Worm (Caenorhabditis elegans) whole organism, mixed stage, embryonic: Measurements from ENCODE around the gene tre-4.
A peak's percentile ranks its signal among the peaks of the same experiment; 100 is the strongest.
"Not testable (repeated sequence)": the region's sequence is repeated elsewhere in the genome, so short reads cannot be mapped to it uniquely, and the experiment has no call there.

Source experiments
- blmp-1 ChIP-seq: fragments of 150-350 bp; optimal IDR thresholded peaks from 2 replicates; lab custom pipeline; 2014; ENCODE audit warnings: missing biosample characterization, missing genetic modification characterization
- ces-1 ChIP-seq: fragments of 150-350 bp; optimal IDR thresholded peaks from 2 replicates; lab custom pipeline; 2014; ENCODE audit warnings: missing biosample characterization, missing genetic modification reagents, missing genetic modification characterization
- mep-1 ChIP-seq: fragments of 150-350 bp; optimal IDR thresholded peaks from 2 replicates; lab custom pipeline; 2017; ENCODE audit warnings: missing biosample characterization, missing genetic modification reagents, missing genetic modification characterization, inconsistent platforms
- nhr-237 ChIP-seq: fragments of 150-350 bp; optimal IDR thresholded peaks from 2 replicates; lab custom pipeline; 2014; ENCODE audit warnings: missing biosample characterization, missing genetic modification characterization
- nhr-76 ChIP-seq: sonication (generic microtip); optimal IDR thresholded peaks from 2 replicates; lab custom pipeline; 2017; ENCODE audit warnings: missing biosample characterization, missing genetic modification characterization
- snpc-4 ChIP-seq: fragments of 150-350 bp; optimal IDR thresholded peaks from 2 replicates; lab custom pipeline; 2014; ENCODE audit warnings: missing biosample characterization, missing genetic modification characterization
- unc-39 ChIP-seq: fragments of 150-350 bp; optimal IDR thresholded peaks from 2 replicates; lab custom pipeline; 2014; ENCODE audit warnings: missing biosample characterization, missing genetic modification characterization

DNA sequence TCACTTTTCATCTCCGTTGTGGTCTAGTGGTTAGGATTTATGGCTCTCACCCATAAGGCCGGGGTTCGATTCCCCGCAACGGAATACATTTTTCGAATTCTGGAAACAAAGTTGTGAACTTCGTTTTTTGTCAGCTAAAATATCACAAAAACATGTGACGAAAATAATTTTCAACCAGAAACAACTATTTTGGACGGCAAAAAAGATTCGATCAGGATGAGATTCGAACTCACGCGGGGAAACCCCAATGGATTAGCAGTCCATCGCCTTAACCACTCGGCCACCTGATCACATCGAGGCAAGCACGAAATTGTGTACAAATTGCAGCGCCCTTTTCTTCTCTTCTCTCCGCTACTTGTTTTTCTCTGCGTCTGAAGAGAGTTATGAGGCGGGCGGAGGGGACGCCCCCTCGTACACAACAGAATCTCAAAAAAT lies 23.3 kb upstream of the tre-4 start:
- not testable (repeated sequence) for TF ChIP-seq blmp-1; nhr-76; nhr-237 (tag; lab: Kevin White, UChicago); unc-39 (tag; lab: Kevin White, UChicago); snpc-4 (tag; lab: Kevin White, UChicago)
- peak; percentile 27 for TF ChIP-seq ces-1
- peak; percentile 6 for TF ChIP-seq mep-1 (tag; lab: Kevin White, UChicago)
